Worm (Caenorhabditis elegans) whole organism, mixed stage, embryonic: ENCODE data around the gene C01G10.1.

Experiments used
- M03D4.4 ChIP-seq: sonication (generic microtip); optimal IDR thresholded peaks from 2 replicates; lab custom pipeline; 2017; ENCODE audit warnings: mild to moderate bottlenecking, missing genetic modification characterization, missing compliant biosample characterization
- bed-3 ChIP-seq: fragments of 200-800 bp; sonication (Bioruptor generic); optimal IDR thresholded peaks from 3 replicates; lab custom pipeline; 2018; ENCODE audit warnings: mild to moderate bottlenecking, missing genetic modification characterization, moderate library complexity, missing compliant biosample characterization
- blmp-1 ChIP-seq: fragments of 150-350 bp; optimal IDR thresholded peaks from 2 replicates; lab custom pipeline; 2014; ENCODE audit warnings: missing biosample characterization, missing genetic modification characterization
- ceh-39 ChIP-seq: fragments of 150-350 bp; optimal IDR thresholded peaks from 2 replicates; lab custom pipeline; 2014; ENCODE audit warnings: missing biosample characterization, missing genetic modification characterization
- ceh-43 ChIP-seq: fragments of 200-800 bp; sonication (Bioruptor generic); optimal IDR thresholded peaks from 2 replicates; lab custom pipeline; 2018; ENCODE audit warnings: mild to moderate bottlenecking, missing genetic modification characterization, moderate library complexity, missing compliant biosample characterization
- ceh-83 ChIP-seq: fragments of 200-800 bp; sonication (Bioruptor generic); optimal IDR thresholded peaks from 2 replicates; lab custom pipeline; 2018; ENCODE audit warnings: mild to moderate bottlenecking, missing genetic modification characterization, missing compliant biosample characterization
- ces-1 ChIP-seq: fragments of 150-350 bp; optimal IDR thresholded peaks from 2 replicates; lab custom pipeline; 2014; ENCODE audit warnings: missing biosample characterization, missing genetic modification reagents, missing genetic modification characterization
- cnd-1 ChIP-seq: fragments of 200-800 bp; sonication (Bioruptor generic); optimal IDR thresholded peaks from 2 replicates; lab custom pipeline; 2018; ENCODE audit warnings: mild to moderate bottlenecking, missing genetic modification characterization, missing compliant biosample characterization
- drap-1 ChIP-seq: fragments of 200-800 bp; sonication (Bioruptor generic); optimal IDR thresholded peaks from 3 replicates; lab custom pipeline; 2018; ENCODE audit warnings: mild to moderate bottlenecking, missing genetic modification characterization, missing compliant biosample characterization
- elt-1 ChIP-seq: sonication (generic microtip); optimal IDR thresholded peaks from 2 replicates; lab custom pipeline; 2017; ENCODE audit warnings: missing genetic modification characterization, mild to moderate bottlenecking, missing compliant biosample characterization, antibody characterized with exemption, moderate library complexity, borderline replicate concordance; ENCODE audit not compliant: insufficient read depth
- elt-3 ChIP-seq: fragments of 150-350 bp; optimal IDR thresholded peaks from 2 replicates; lab custom pipeline; 2014; ENCODE audit warnings: missing biosample characterization, missing genetic modification characterization
- flh-1 ChIP-seq: fragments of 200-800 bp; sonication (Bioruptor generic); optimal IDR thresholded peaks from 2 replicates; lab custom pipeline; 2018; ENCODE audit warnings: mild to moderate bottlenecking, missing genetic modification characterization, moderate library complexity, missing compliant biosample characterization
- ham-2 ChIP-seq: fragments of 200-800 bp; sonication (Bioruptor generic); optimal IDR thresholded peaks from 2 replicates; lab custom pipeline; 2018; ENCODE audit warnings: mild to moderate bottlenecking, missing genetic modification characterization, missing compliant biosample characterization
- hlh-1 ChIP-seq: fragments of 150-350 bp; optimal IDR thresholded peaks from 2 replicates; lab custom pipeline; 2014; ENCODE audit warnings: missing biosample characterization, missing genetic modification reagents, missing genetic modification characterization
- lin-13 ChIP-seq: fragments of 150-350 bp; optimal IDR thresholded peaks from 2 replicates; lab custom pipeline; 2014; ENCODE audit warnings: missing biosample characterization, missing genetic modification characterization
- lin-32 ChIP-seq: fragments of 200-800 bp; sonication (Bioruptor generic); optimal IDR thresholded peaks from 2 replicates; lab custom pipeline; 2018; ENCODE audit warnings: mild to moderate bottlenecking, missing genetic modification characterization, missing compliant biosample characterization
- lsy-2 ChIP-seq: fragments of 150-350 bp; optimal IDR thresholded peaks from 2 replicates; lab custom pipeline; 2014; ENCODE audit warnings: missing biosample characterization, missing genetic modification characterization
- mab-5 ChIP-seq: fragments of 150-350 bp; optimal IDR thresholded peaks from 2 replicates; lab custom pipeline; 2014; ENCODE audit warnings: missing biosample characterization, missing genetic modification characterization
- mep-1 ChIP-seq: fragments of 150-350 bp; optimal IDR thresholded peaks from 2 replicates; lab custom pipeline; 2017; ENCODE audit warnings: missing biosample characterization, missing genetic modification reagents, missing genetic modification characterization, inconsistent platforms
- mls-2 ChIP-seq: sonication (generic microtip); optimal IDR thresholded peaks from 2 replicates; lab custom pipeline; 2016; ENCODE audit warnings: mild to moderate bottlenecking, missing genetic modification characterization, moderate library complexity, missing compliant biosample characterization
- nhr-12 ChIP-seq: fragments of 150-350 bp; optimal IDR thresholded peaks from 2 replicates; lab custom pipeline; 2014; ENCODE audit warnings: missing biosample characterization, missing genetic modification characterization
- nhr-2 ChIP-seq: fragments of 150-350 bp; optimal IDR thresholded peaks from 2 replicates; lab custom pipeline; 2014; ENCODE audit warnings: missing biosample characterization, missing genetic modification characterization
- nhr-237 ChIP-seq: fragments of 150-350 bp; optimal IDR thresholded peaks from 2 replicates; lab custom pipeline; 2014; ENCODE audit warnings: missing biosample characterization, missing genetic modification characterization
- nhr-28 ChIP-seq: fragments of 150-350 bp; optimal IDR thresholded peaks from 2 replicates; lab custom pipeline; 2014; ENCODE audit warnings: missing biosample characterization, missing genetic modification characterization
- nhr-76 ChIP-seq: sonication (generic microtip); optimal IDR thresholded peaks from 2 replicates; lab custom pipeline; 2017; ENCODE audit warnings: missing biosample characterization, missing genetic modification characterization
- pha-4 ChIP-seq: fragments of 150-350 bp; optimal IDR thresholded peaks from 2 replicates; lab custom pipeline; 2018; ENCODE audit warnings: missing biosample characterization, missing genetic modification reagents, missing genetic modification characterization
- sem-2 ChIP-seq: fragments of 200-800 bp; sonication (Bioruptor generic); optimal IDR thresholded peaks from 2 replicates; lab custom pipeline; 2018; ENCODE audit warnings: mild to moderate bottlenecking, missing genetic modification characterization, missing compliant biosample characterization
- snpc-4 ChIP-seq: fragments of 150-350 bp; optimal IDR thresholded peaks from 2 replicates; lab custom pipeline; 2014; ENCODE audit warnings: missing biosample characterization, missing genetic modification characterization
- sptf-1 ChIP-seq: sonication (generic microtip); optimal IDR thresholded peaks from 2 replicates; lab custom pipeline; 2017; ENCODE audit warnings: mild to moderate bottlenecking, missing genetic modification characterization, moderate library complexity, missing compliant biosample characterization
- tbx-8 ChIP-seq: fragments of 200-800 bp; sonication (Bioruptor generic); optimal IDR thresholded peaks from 2 replicates; lab custom pipeline; 2018; ENCODE audit warnings: mild to moderate bottlenecking, missing genetic modification characterization, moderate library complexity, missing compliant biosample characterization
- unc-120 ChIP-seq: sonication (generic microtip); optimal IDR thresholded peaks from 2 replicates; lab custom pipeline; 2017; ENCODE audit warnings: missing genetic modification characterization, missing compliant biosample characterization; ENCODE audit not compliant: poor library complexity, severe bottlenecking
- unc-39 ChIP-seq: fragments of 150-350 bp; optimal IDR thresholded peaks from 2 replicates; lab custom pipeline; 2014; ENCODE audit warnings: missing biosample characterization, missing genetic modification characterization
- unc-62 ChIP-seq: fragments of 150-350 bp; optimal IDR thresholded peaks from 2 replicates; lab custom pipeline; 2014; ENCODE audit warnings: missing biosample characterization, missing genetic modification reagents, missing genetic modification characterization
- zip-8 ChIP-seq: fragments of 150-350 bp; optimal IDR thresholded peaks from 2 replicates; lab custom pipeline; 2014; ENCODE audit warnings: missing biosample characterization, missing genetic modification characterization
- ztf-11 ChIP-seq: fragments of 150-350 bp; optimal IDR thresholded peaks from 2 replicates; lab custom pipeline; 2014; ENCODE audit warnings: missing biosample characterization, missing genetic modification characterization

C01G10.1 gene

DNA sequence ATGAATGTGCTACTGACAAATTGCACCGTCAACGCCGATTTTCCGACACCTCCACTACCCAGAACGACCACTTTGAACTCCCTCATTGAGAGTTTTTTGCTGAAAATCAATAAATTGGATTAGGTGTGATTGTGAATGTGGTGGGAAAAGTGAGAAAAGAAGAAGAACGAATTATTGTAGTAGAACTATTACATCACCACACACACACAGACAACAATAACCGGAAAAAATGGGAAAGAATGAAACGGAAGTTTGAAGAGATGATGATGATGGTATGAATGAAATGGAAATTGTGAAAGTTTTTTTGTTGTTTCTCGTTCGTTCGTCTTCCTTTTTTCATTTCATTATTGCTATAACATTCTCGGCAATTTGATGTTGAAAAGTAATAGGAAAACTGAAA lies 35.6 kb upstream of the C01G10.1 start, which contains the start of gene rap-2:
Gene rap-2 (minus strand): TSS at position 101 of the 400 bp plus-strand sequence.
- TF ChIP-seq nhr-2 (tag; lab: Kevin White, UChicago), result no peak
- no peak for TF ChIP-seq ceh-39
- TF ChIP-seq ceh-43 (GFP tag; lab: Kevin White, UChicago), result no peak
- no peak for TF ChIP-seq nhr-237
- no peak for TF ChIP-seq zip-8 (tag; lab: Kevin White, UChicago)
- TF ChIP-seq elt-3 (tag; lab: Kevin White, UChicago), result no peak
- TF ChIP-seq M03D4.4 (tag; lab: Kevin White, UChicago), result no peak
- no peak for TF ChIP-seq tbx-8
- TF ChIP-seq nhr-12 (tag; lab: Kevin White, UChicago), result no peak
- no peak for TF ChIP-seq nhr-28 (tag; lab: Kevin White, UChicago)
- no peak for TF ChIP-seq blmp-1
- TF ChIP-seq drap-1 (GFP tag; lab: Kevin White, UChicago), result no peak
- TF ChIP-seq hlh-1, result no peak

- TF ChIP-seq flh-1 (GFP tag; lab: Kevin White, UChicago), result no peak
- no peak for TF ChIP-seq elt-1
- TF ChIP-seq ztf-11 (tag; lab: Kevin White, UChicago), result no peak
- TF ChIP-seq ces-1 (GFP tag; lab: Kevin White, UChicago), result peak; percentile 8
- TF ChIP-seq ceh-83, result no peak
- no peak for TF ChIP-seq ceh-43 (GFP tag; lab: Kevin White, UChicago)
- TF ChIP-seq mls-2 (tag; lab: Kevin White, UChicago), result peak; percentile 51
- TF ChIP-seq hlh-1, result no peak
- no peak for TF ChIP-seq unc-120 (tag; lab: Kevin White, UChicago)
- no peak for TF ChIP-seq nhr-28 (tag; lab: Kevin White, UChicago)
- no peak for TF ChIP-seq tbx-8
- TF ChIP-seq zip-8 (tag; lab: Kevin White, UChicago), result no peak
- TF ChIP-seq ham-2 (GFP tag; lab: Kevin White, UChicago), result no peak
- TF ChIP-seq drap-1 (GFP tag; lab: Kevin White, UChicago), result peak; percentile 55
- TF ChIP-seq pha-4 (tag; lab: Kevin White, UChicago), result no peak
- no peak for TF ChIP-seq lin-13 (tag; lab: Kevin White, UChicago)
- TF ChIP-seq lsy-2 (tag; lab: Kevin White, UChicago), result no peak
- no peak for TF ChIP-seq nhr-237
- TF ChIP-seq blmp-1, result no peak
- TF ChIP-seq unc-39 (tag; lab: Kevin White, UChicago), result no peak
- TF ChIP-seq nhr-76 (tag; lab: Kevin White, UChicago), result no peak
- no peak for TF ChIP-seq bed-3 (GFP tag; lab: Kevin White, UChicago)
- TF ChIP-seq cnd-1 (tag; lab: Kevin White, UChicago), result no peak
- TF ChIP-seq mep-1 (tag; lab: Kevin White, UChicago), result peak; percentile 13
- TF ChIP-seq sem-2 (GFP tag; lab: Kevin White, UChicago), result no peak
- TF ChIP-seq lin-32 (GFP tag; lab: Kevin White, UChicago), result no peak
- no peak for TF ChIP-seq unc-62 (GFP tag; lab: Kevin White, UChicago)
- TF ChIP-seq nhr-2 (tag; lab: Kevin White, UChicago), result peak; percentile 77
- TF ChIP-seq sptf-1, result peak; percentile 24
- no peak for TF ChIP-seq elt-3 (tag; lab: Kevin White, UChicago)
- TF ChIP-seq M03D4.4 (tag; lab: Kevin White, UChicago), result no peak
- no peak for TF ChIP-seq snpc-4 (tag; lab: Kevin White, UChicago)
- peak; percentile 20 for TF ChIP-seq ceh-39
- no peak for TF ChIP-seq mab-5 (tag; lab: Kevin White, UChicago)
- TF ChIP-seq nhr-12 (tag; lab: Kevin White, UChicago), result no peak
Observed at ce11 chrV:15065068-15065744, 34.3 kb upstream of the C01G10.1 start, which contains the start of gene C25D7.9. Gene C25D7.9, plus strand, starts transcription at chrV:15065135.

DNA sequence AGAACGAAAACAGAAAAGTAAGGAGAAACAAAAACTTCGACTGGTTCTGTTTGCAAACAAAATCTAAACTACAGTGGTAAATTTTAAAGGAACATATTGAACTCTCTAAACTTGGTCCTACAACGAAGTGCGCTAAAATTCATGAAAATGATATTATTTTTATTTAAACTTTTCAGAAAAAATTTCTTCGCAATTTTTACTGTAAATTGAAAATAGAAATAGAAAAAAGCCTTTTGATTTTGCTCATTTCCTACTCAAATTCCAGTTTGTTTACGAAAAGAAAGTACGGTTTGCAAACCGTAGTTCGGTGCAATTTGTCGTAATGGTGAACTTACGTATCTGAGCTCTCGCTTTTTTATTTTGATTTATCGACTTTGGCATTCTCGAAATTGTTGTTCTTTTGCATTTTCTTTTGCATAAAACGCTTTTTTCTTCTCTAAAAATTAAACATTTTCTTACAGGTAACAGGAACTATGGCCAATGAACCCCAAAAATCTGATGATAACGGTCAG lies 33.7 kb upstream of the C01G10.1 start, which contains the start of gene otub-1:
Gene otub-1 (plus strand): TSS at position 462 of the 512 bp plus-strand sequence.
- TF ChIP-seq blmp-1 (no peak), elt-1 (no peak), nhr-237 (no peak), zip-8 (tag; lab: Kevin White, UChicago) (no peak), ztf-11 (tag; lab: Kevin White, UChicago) (no peak), ceh-83 (no peak), nhr-12 (tag; lab: Kevin White, UChicago) (no peak), elt-3 (tag; lab: Kevin White, UChicago) (no peak), ham-2 (GFP tag; lab: Kevin White, UChicago) (no peak), snpc-4 (tag; lab: Kevin White, UChicago) (no peak), lin-32 (GFP tag; lab: Kevin White, UChicago) (no peak), sptf-1 (no peak), ces-1 (GFP tag; lab: Kevin White, UChicago) (no peak), unc-39 (tag; lab: Kevin White, UChicago) (no peak), ceh-43 (GFP tag; lab: Kevin White, UChicago) (no peak), lsy-2 (tag; lab: Kevin White, UChicago) (no peak), sem-2 (GFP tag; lab: Kevin White, UChicago) (no peak), unc-120 (tag; lab: Kevin White, UChicago) (no peak), hlh-1 (no peak)
